Fruit fly (Drosophila melanogaster) whole organism, adult: ENCODE results near the gene Polr3H.

Experiments
- CG11617 ChIP-seq: fragments of 200-800 bp; sonication (Bioruptor generic); optimal IDR thresholded peaks from 2 replicates; lab custom pipeline; 2017; ENCODE audit warnings: mild to moderate bottlenecking, missing biosample characterization, missing genetic modification reagents, missing genetic modification characterization
- CG12768 ChIP-seq: fragments of 200-800 bp; sonication (Bioruptor generic); optimal IDR thresholded peaks from 2 replicates; lab custom pipeline; 2017; ENCODE audit warnings: missing biosample characterization, missing genetic modification characterization, mild to moderate bottlenecking, moderate library complexity, missing genetic modification reagents
- CG14711 ChIP-seq: fragments of 200-800 bp; sonication (Bioruptor generic); optimal IDR thresholded peaks from 2 replicates; lab custom pipeline; 2018; ENCODE audit warnings: missing biosample characterization, mild to moderate bottlenecking, missing genetic modification characterization, moderate library complexity
- CG1620 ChIP-seq: fragments of 200-800 bp; sonication (Bioruptor generic); optimal IDR thresholded peaks from 2 replicates; lab custom pipeline; 2016; ENCODE audit warnings: missing biosample characterization, missing genetic modification characterization
- CG33017 ChIP-seq: fragments of 200-800 bp; sonication (Bioruptor generic); optimal IDR thresholded peaks from 2 replicates; lab custom pipeline; 2018; ENCODE audit warnings: missing biosample characterization, mild to moderate bottlenecking, missing genetic modification characterization, moderate library complexity
- CG5204 ChIP-seq: fragments of 200-800 bp; sonication (Bioruptor generic); optimal IDR thresholded peaks from 2 replicates; lab custom pipeline; 2016; ENCODE audit warnings: missing biosample characterization, missing genetic modification characterization
- CG7045 ChIP-seq: fragments of 200-800 bp; sonication (Bioruptor generic); optimal IDR thresholded peaks from 2 replicates; lab custom pipeline; 2017; ENCODE audit warnings: missing biosample characterization, mild to moderate bottlenecking, missing genetic modification characterization
- CG7101 ChIP-seq: fragments of 200-800 bp; sonication (Bioruptor generic); optimal IDR thresholded peaks from 2 replicates; lab custom pipeline; 2018; ENCODE audit warnings: missing biosample characterization, mild to moderate bottlenecking, missing genetic modification characterization, moderate library complexity
- Clk ChIP-seq: fragments of 200-800 bp; sonication (Bioruptor generic); optimal IDR thresholded peaks from 2 replicates; lab custom pipeline; 2017; ENCODE audit warnings: missing biosample characterization, missing genetic modification characterization
- Crg-1 ChIP-seq: fragments of 200-800 bp; sonication (Bioruptor generic); optimal IDR thresholded peaks from 2 replicates; lab custom pipeline; 2016; ENCODE audit warnings: missing biosample characterization, missing genetic modification characterization
- Hr96 ChIP-seq: fragments of 200-800 bp; sonication (Bioruptor generic); optimal IDR thresholded peaks from 2 replicates; lab custom pipeline; 2016; ENCODE audit warnings: missing biosample characterization, missing genetic modification characterization
- Mnt ChIP-seq: fragments of 200-800 bp; sonication (Bioruptor generic); optimal IDR thresholded peaks from 2 replicates; lab custom pipeline; 2016; ENCODE audit warnings: missing biosample characterization, mild to moderate bottlenecking, missing genetic modification characterization
- bab1 ChIP-seq: fragments of 200-800 bp; sonication (Bioruptor generic); optimal IDR thresholded peaks from 3 replicates; lab custom pipeline; 2019; ENCODE audit warnings: missing biosample characterization, mild to moderate bottlenecking, missing genetic modification characterization, moderate library complexity
- cic ChIP-seq: fragments of 200-800 bp; sonication (Bioruptor generic); optimal IDR thresholded peaks from 2 replicates; lab custom pipeline; 2017; ENCODE audit warnings: missing biosample characterization, mild to moderate bottlenecking, missing genetic modification characterization, moderate library complexity
- cnc ChIP-seq, 2 experiments: fragments of >200 bp; optimal IDR thresholded peaks; 2 replicates each; lab custom pipeline; 2017
- kay ChIP-seq: fragments of 200-800 bp; sonication (Bioruptor generic); peaks from one replicate; lab custom pipeline; 2016; ENCODE audit warnings: missing biosample characterization, missing genetic modification characterization, borderline replicate concordance
- ovo ChIP-seq: fragments of 200-800 bp; sonication (Bioruptor generic); optimal IDR thresholded peaks from 2 replicates; lab custom pipeline; 2016; ENCODE audit warnings: missing biosample characterization, missing genetic modification characterization
- pad ChIP-seq: fragments of 200-800 bp; sonication (Bioruptor generic); optimal IDR thresholded peaks from 3 replicates; lab custom pipeline; 2017; ENCODE audit warnings: missing biosample characterization, missing genetic modification characterization, mild to moderate bottlenecking, moderate library complexity, missing genetic modification reagents
- tj ChIP-seq: fragments of 200-800 bp; sonication (Bioruptor generic); optimal IDR thresholded peaks from 3 replicates; lab custom pipeline; 2017; ENCODE audit warnings: missing biosample characterization, mild to moderate bottlenecking, missing genetic modification characterization, moderate library complexity
- toe ChIP-seq: fragments of 200-800 bp; sonication (Bioruptor generic); optimal IDR thresholded peaks from 2 replicates; lab custom pipeline; 2016; ENCODE audit warnings: missing biosample characterization, missing genetic modification characterization

The Polr3H gene

dm6 chr3L:11648410-11648809 is at the start of gene Polr3H, which contains the start of gene RIOK1:
Gene Polr3H (plus strand): TSS chr3L:11648756.
Gene RIOK1 (minus strand): TSS chr3L:11648474.
- TF ChIP-seq CG12768 = peak; percentile 52
- TF ChIP-seq CG7045 (GFP tag; lab: Kevin White, UChicago) = peak; percentile 27
- TF ChIP-seq ovo (GFP tag; lab: Kevin White, UChicago) = no peak
- no peak for TF ChIP-seq cic
- no peak for TF ChIP-seq kay (GFP tag; lab: Kevin White, UChicago)
- peak; percentile 67 for TF ChIP-seq CG14711 (tag; lab: Kevin White, UChicago)
- no peak for TF ChIP-seq cnc (optimal IDR thresholded peaks at IDR 0.05; lab: Kevin White, UChicago)
- TF ChIP-seq tj (GFP tag; lab: Kevin White, UChicago) = peak; percentile 11
- peak; percentile 17 for TF ChIP-seq pad
- TF ChIP-seq Clk (GFP tag; lab: Kevin White, UChicago) = peak; percentile 27
- no peak for TF ChIP-seq CG33017 (tag; lab: Kevin White, UChicago)
- peak; percentile 56 for TF ChIP-seq Crg-1
- peak; percentile 57 for TF ChIP-seq CG5204 (GFP tag; lab: Kevin White, UChicago)
- peak; percentile 99 for TF ChIP-seq Mnt (GFP tag; lab: Kevin White, UChicago)
- peak; percentile 53 for TF ChIP-seq CG7101 (tag; lab: Kevin White, UChicago)
- peak; percentile 72 for TF ChIP-seq CG11617
- TF ChIP-seq bab1 (GFP tag; lab: Kevin White, UChicago) = peak; percentile 76
- peak; percentile 35 for TF ChIP-seq toe (GFP tag; lab: Kevin White, UChicago)
- peak; percentile 60 for TF ChIP-seq CG1620 (GFP tag; lab: Kevin White, UChicago)
- peak; percentile 59 for TF ChIP-seq Hr96 (GFP tag; lab: Kevin White, UChicago)

dm6 chr3L:11599255-11599654 is 49.3 kb upstream of the Polr3H start:
- TF ChIP-seq Clk (GFP tag; lab: Kevin White, UChicago) = no peak
- peak; percentile 5 for TF ChIP-seq tj (GFP tag; lab: Kevin White, UChicago)
- TF ChIP-seq CG7045 (GFP tag; lab: Kevin White, UChicago) = peak; percentile 64
- peak; percentile 33 for TF ChIP-seq CG11617
- TF ChIP-seq CG1620 (GFP tag; lab: Kevin White, UChicago) = no peak
- TF ChIP-seq CG5204 (GFP tag; lab: Kevin White, UChicago) = peak; percentile 14
- no peak for TF ChIP-seq ovo (GFP tag; lab: Kevin White, UChicago)
- TF ChIP-seq Mnt (GFP tag; lab: Kevin White, UChicago) = no peak
- peak; percentile 48 for TF ChIP-seq CG33017 (tag; lab: Kevin White, UChicago)
- peak; percentile 0 for TF ChIP-seq CG7101 (tag; lab: Kevin White, UChicago)

dm6 chr3L:11599965-11600420 is 48.6 kb upstream of the Polr3H start, which contains the start of the genes CG14137 and CG46394:
Gene CG14137 (minus strand): TSS chr3L:11600065.
Gene CG46394 (plus strand): TSS chr3L:11600370.
- TF ChIP-seq bab1 (GFP tag; lab: Kevin White, UChicago) (no peak), CG11617 (no peak), CG7101 (tag; lab: Kevin White, UChicago) (no peak), Hr96 (GFP tag; lab: Kevin White, UChicago) (no peak), cic (no peak), cnc (optimal IDR thresholded peaks at IDR 0.05; lab: Kevin White, UChicago) (no peak), toe (GFP tag; lab: Kevin White, UChicago) (no peak), Clk (GFP tag; lab: Kevin White, UChicago) (no peak)

- TF ChIP-seq CG33017 (tag; lab: Kevin White, UChicago) = no peak
- TF ChIP-seq cnc (optimal IDR thresholded peaks at IDR 0.05; lab: Kevin White, UChicago) = no peak
- no peak for TF ChIP-seq CG12768
- peak; percentile 6 for TF ChIP-seq Mnt (GFP tag; lab: Kevin White, UChicago)
- TF ChIP-seq toe (GFP tag; lab: Kevin White, UChicago) = no peak
- no peak for TF ChIP-seq CG11617
- TF ChIP-seq Crg-1 = no peak
Observed at dm6 chr3L:11601133-11601532, 47.4 kb upstream of the Polr3H start.

dm6 chr3L:11602040-11602439 is 46.5 kb upstream of the Polr3H start:
- TF ChIP-seq CG14711 (tag; lab: Kevin White, UChicago) (no peak), cnc (optimal IDR thresholded peaks at IDR 0.05; lab: Kevin White, UChicago) (no peak), CG33017 (tag; lab: Kevin White, UChicago) (no peak), toe (GFP tag; lab: Kevin White, UChicago) (no peak), CG7101 (tag; lab: Kevin White, UChicago) (no peak), ovo (GFP tag; lab: Kevin White, UChicago) (no peak), tj (GFP tag; lab: Kevin White, UChicago) (no peak), cic (no peak), CG7045 (GFP tag; lab: Kevin White, UChicago) (no peak), kay (GFP tag; lab: Kevin White, UChicago) (no peak)

- TF ChIP-seq CG7045 (GFP tag; lab: Kevin White, UChicago) (no peak), CG14711 (tag; lab: Kevin White, UChicago) (no peak), CG1620 (GFP tag; lab: Kevin White, UChicago) (no peak), Clk (GFP tag; lab: Kevin White, UChicago) (no peak), CG11617 (no peak), Mnt (GFP tag; lab: Kevin White, UChicago) (no peak), CG33017 (tag; lab: Kevin White, UChicago) (no peak), Crg-1 (no peak), bab1 (GFP tag; lab: Kevin White, UChicago) (no peak), kay (GFP tag; lab: Kevin White, UChicago) (no peak), CG12768 (no peak), cnc (optimal IDR thresholded peaks at IDR 0.05; lab: Kevin White, UChicago) (no peak), cic (no peak), Hr96 (GFP tag; lab: Kevin White, UChicago) (no peak), CG7101 (tag; lab: Kevin White, UChicago) (no peak), toe (GFP tag; lab: Kevin White, UChicago) (no peak), pad (no peak), tj (GFP tag; lab: Kevin White, UChicago) (no peak), CG5204 (GFP tag; lab: Kevin White, UChicago) (no peak), ovo (GFP tag; lab: Kevin White, UChicago) (no peak)
Observed at dm6 chr3L:11604227-11604626, 44.3 kb upstream of the Polr3H start.
